Worm (Caenorhabditis elegans) whole organism, late embryonic: Measurements from ENCODE around the gene T27E7.4.

Source experiments
- ama-1 ChIP-seq: fragments of 150-350 bp; optimal IDR thresholded peaks from 2 replicates; lab custom pipeline; 2014
- ceh-9 ChIP-seq: sonication (generic microtip); optimal IDR thresholded peaks from 2 replicates; lab custom pipeline; 2016; ENCODE audit warnings: mild to moderate bottlenecking, missing genetic modification characterization, inconsistent platforms, missing compliant biosample characterization
- pha-4 ChIP-seq: fragments of 150-350 bp; optimal IDR thresholded peaks from 2 replicates; lab custom pipeline; 2018; ENCODE audit warnings: missing biosample characterization, missing genetic modification reagents, missing genetic modification characterization

ce11 chrIV:14571626-14572025, 36.8 kb upstream of the T27E7.4 start:
- TF ChIP-seq ama-1 (lab: Kevin White, UChicago) = no peak
- TF ChIP-seq ceh-9 (tag; lab: Kevin White, UChicago) = no peak
- no peak for TF ChIP-seq pha-4 (tag; lab: Kevin White, UChicago)
